Worm (Caenorhabditis elegans): ENCODE results near the gene F44E7.4.

DNA sequence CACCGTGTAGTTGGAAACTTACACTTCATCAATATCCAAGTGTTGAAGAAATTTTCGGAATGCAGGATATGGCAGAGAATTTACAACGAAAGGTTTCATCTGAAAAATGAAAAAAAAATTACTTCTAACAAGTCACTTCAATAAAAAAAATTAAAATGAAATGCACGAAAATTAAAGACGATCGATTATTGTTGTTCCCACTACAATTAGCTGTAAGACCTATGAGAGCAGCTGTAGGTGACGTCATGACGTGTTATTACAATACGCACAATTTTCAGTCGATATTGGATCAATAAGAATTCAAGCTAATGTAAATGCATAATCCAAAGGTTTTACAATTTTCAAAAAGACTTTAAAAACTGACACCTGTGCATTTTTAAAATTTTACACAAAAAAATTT is 16.6 kb downstream of the F44E7.4 start, which contains the start of gene C53A3.1:
- TF ChIP-seq unc-86 (tag; optimal IDR thresholded peaks at IDR 0.05) = no peak
- no peak for TF ChIP-seq sdc-2 (tag; optimal IDR thresholded peaks at IDR 0.05)
- no peak for TF ChIP-seq C08G9.2 (tag; optimal IDR thresholded peaks at IDR 0.05)
- no peak for TF ChIP-seq elt-4 (tag; optimal IDR thresholded peaks at IDR 0.05)
- no peak for TF ChIP-seq ets-4 (tag; optimal IDR thresholded peaks at IDR 0.05)
- TF ChIP-seq ceh-45 (GFP tag; IDR thresholded peaks at IDR 0.05) = no peak

All from whole organism, late embryonic.